Worm (Caenorhabditis elegans) whole organism, early embryonic: ENCODE results near the gene swan-2.

Experiments
- B0310.2 ChIP-seq: sonication (generic microtip); optimal IDR thresholded peaks from 2 replicates; lab custom pipeline; 2016; ENCODE audit warnings: mild to moderate bottlenecking, missing genetic modification characterization, missing compliant biosample characterization
- F13C5.2 ChIP-seq: sonication (generic microtip); optimal IDR thresholded peaks from 2 replicates; lab custom pipeline; 2017; ENCODE audit warnings: mild to moderate bottlenecking, missing genetic modification characterization, inconsistent platforms, missing compliant biosample characterization
- ama-1 ChIP-seq: fragments of 150-350 bp; optimal IDR thresholded peaks from 2 replicates; lab custom pipeline; 2014
- ceh-13 ChIP-seq: fragments of 200-800 bp; sonication (Bioruptor generic); optimal IDR thresholded peaks from 2 replicates; lab custom pipeline; 2018; ENCODE audit warnings: mild to moderate bottlenecking, missing genetic modification characterization, missing compliant biosample characterization
- flt-1 ChIP-seq: fragments of 200-800 bp; sonication (Bioruptor generic); IDR thresholded peaks from 2 replicates; pipeline ENCODE4 v1.3.6; 2022; ENCODE audit warnings: missing genetic modification characterization, missing compliant biosample characterization
- hmbx-1 ChIP-seq: sonication (generic microtip); optimal IDR thresholded peaks from 2 replicates; lab custom pipeline; 2016; ENCODE audit warnings: mild to moderate bottlenecking, missing genetic modification characterization, missing compliant biosample characterization
- hmg-4 ChIP-seq: fragments of 200-800 bp; sonication (Bioruptor generic); optimal IDR thresholded peaks from 2 replicates; lab custom pipeline; 2018; ENCODE audit warnings: mild to moderate bottlenecking, missing genetic modification characterization, missing compliant biosample characterization
- scrt-1 ChIP-seq: fragments of 200-800 bp; sonication (Bioruptor generic); IDR thresholded peaks from 2 replicates; pipeline ENCODE4 v1.3.6; 2022; ENCODE audit warnings: missing genetic modification characterization, missing compliant biosample characterization
- sea-1 ChIP-seq: fragments of 200-800 bp; sonication (Bioruptor generic); conservative IDR thresholded peaks from 2 replicates; pipeline ENCODE4 v1.3.6; 2022; ENCODE audit warnings: missing genetic modification characterization, missing compliant biosample characterization
- tbx-11 ChIP-seq: fragments of 200-800 bp; sonication (Bioruptor generic); IDR thresholded peaks from 2 replicates; pipeline ENCODE4 v1.3.6; 2022; ENCODE audit warnings: missing genetic modification characterization, missing compliant biosample characterization
- tra-4 ChIP-seq: sonication (generic microtip); optimal IDR thresholded peaks from 2 replicates; lab custom pipeline; 2017; ENCODE audit warnings: missing genetic modification characterization, missing compliant biosample characterization

- TF ChIP-seq ama-1: no peak
- no peak for TF ChIP-seq sea-1 (GFP tag; lab: Robert Waterston, UW)
- no peak for TF ChIP-seq tbx-11 (GFP tag; lab: Robert Waterston, UW)
- no peak for TF ChIP-seq B0310.2 (tag; lab: Kevin White, UChicago)
- no peak for TF ChIP-seq scrt-1 (GFP tag; lab: Robert Waterston, UW)
- no peak for TF ChIP-seq F13C5.2 (tag; lab: Kevin White, UChicago)
- TF ChIP-seq tra-4 (tag; lab: Kevin White, UChicago): no peak
- no peak for TF ChIP-seq hmg-4 (GFP tag; lab: Kevin White, UChicago)
- TF ChIP-seq hmbx-1: no peak
- TF ChIP-seq flt-1 (GFP tag; lab: Robert Waterston, UW): no peak
- no peak for TF ChIP-seq ceh-13
Observed at ce11 chrV:13807232-13807631, 3.2 kb upstream of the swan-2 start, which contains the start of gene swan-1.
